Fruit fly (Drosophila melanogaster) Kc167 (cell line): ENCODE results near the gene TwdlZ.

Source experiments
- insv ChIP-seq: fragments of >200 bp; optimal IDR thresholded peaks from 3 replicates; lab custom pipeline; 2018; ENCODE audit warnings: missing external identifiers
- psq ChIP-seq: fragments of >200 bp; optimal IDR thresholded peaks from 2 replicates; lab custom pipeline; 2017; ENCODE audit warnings: missing external identifiers
- ttk ChIP-seq: sonication (Bioruptor generic); optimal IDR thresholded peaks from 2 replicates; lab custom pipeline; 2017; ENCODE audit warnings: missing external identifiers

dm6 chrX:16697882-16698571 is 40.0 kb upstream of the TwdlZ start:
- TF ChIP-seq insv (lab: Kevin White, UChicago) (no peak), ttk (no peak), psq (lab: Kevin White, UChicago) (no peak)
